Fruit fly (Drosophila melanogaster) whole organism, embryonic: ENCODE data around the gene Scamp.
A peak's percentile ranks its signal among the peaks of the same experiment; 100 is the strongest.

Experiments used
- CG10543 ChIP-seq: fragments of 200-800 bp; sonication (Bioruptor generic); optimal IDR thresholded peaks from 3 replicates; lab custom pipeline; 2017; ENCODE audit warnings: missing biosample characterization, mild to moderate bottlenecking, missing genetic modification characterization, moderate library complexity
- CG11247 ChIP-seq: fragments of 200-800 bp; sonication (Bioruptor generic); IDR thresholded peaks from 2 replicates; pipeline ENCODE4 v1.3.6; 2022; ENCODE audit warnings: missing biosample characterization, missing genetic modification characterization
- CG13123 ChIP-seq: fragments of 200-800 bp; sonication (Bioruptor generic); optimal IDR thresholded peaks from 2 replicates; lab custom pipeline; 2016; ENCODE audit warnings: missing biosample characterization, missing genetic modification characterization
- CG14710 ChIP-seq: fragments of 200-800 bp; sonication (Bioruptor generic); optimal IDR thresholded peaks from 3 replicates; lab custom pipeline; 2019; ENCODE audit warnings: missing biosample characterization, mild to moderate bottlenecking, missing genetic modification characterization, moderate library complexity
- CG14860 ChIP-seq: fragments of 200-800 bp; sonication (Bioruptor generic); IDR thresholded peaks from 3 replicates; pipeline ENCODE4 v1.3.6; 2022; ENCODE audit warnings: missing biosample characterization, missing genetic modification characterization; ENCODE audit not compliant: partially characterized antibody
- CG15269 ChIP-seq: fragments of 200-800 bp; sonication (Bioruptor generic); optimal IDR thresholded peaks from 2 replicates; lab custom pipeline; 2018; ENCODE audit warnings: missing biosample characterization, mild to moderate bottlenecking, missing genetic modification characterization, moderate library complexity
- CG15696 ChIP-seq: fragments of 200-800 bp; sonication (Bioruptor generic); optimal IDR thresholded peaks from 2 replicates; lab custom pipeline; 2019; ENCODE audit warnings: missing biosample characterization, mild to moderate bottlenecking, missing genetic modification characterization, moderate library complexity
- CG18476 ChIP-seq: fragments of 200-800 bp; sonication (Bioruptor generic); optimal IDR thresholded peaks from 2 replicates; lab custom pipeline; 2016; ENCODE audit warnings: missing biosample characterization, mild to moderate bottlenecking, missing genetic modification characterization
- CG18599 ChIP-seq: fragments of 200-800 bp; sonication (Bioruptor generic); optimal IDR thresholded peaks from 3 replicates; lab custom pipeline; 2017; ENCODE audit warnings: missing biosample characterization, missing genetic modification characterization, mild to moderate bottlenecking, moderate library complexity, missing genetic modification reagents
- CG3407 ChIP-seq: fragments of 200-800 bp; sonication (Bioruptor generic); optimal IDR thresholded peaks from 2 replicates; lab custom pipeline; 2018; ENCODE audit warnings: missing biosample characterization, mild to moderate bottlenecking, missing genetic modification characterization
- CG6813 ChIP-seq: fragments of 200-800 bp; sonication (Bioruptor generic); optimal IDR thresholded peaks from 2 replicates; lab custom pipeline; 2017; ENCODE audit warnings: missing biosample characterization, missing genetic modification characterization, mild to moderate bottlenecking, moderate library complexity, missing genetic modification reagents
- CG7357 ChIP-seq: fragments of 200-800 bp; sonication (Bioruptor generic); IDR thresholded peaks from 3 replicates; pipeline ENCODE4 v1.3.6; 2022; ENCODE audit warnings: missing biosample characterization, missing genetic modification characterization
- CG7963 ChIP-seq: fragments of 200-800 bp; sonication (Bioruptor generic); IDR thresholded peaks from 3 replicates; pipeline ENCODE4 v1.3.6; 2022; ENCODE audit warnings: missing biosample characterization, missing genetic modification characterization; ENCODE audit not compliant: partially characterized antibody
- CG8924 ChIP-seq: fragments of 200-800 bp; optimal IDR thresholded peaks from 3 replicates; lab custom pipeline; 2019; ENCODE audit warnings: missing biosample characterization, mild to moderate bottlenecking, missing genetic modification characterization, moderate library complexity
- Dad ChIP-seq: fragments of 200-800 bp; sonication (Bioruptor generic); optimal IDR thresholded peaks from 3 replicates; lab custom pipeline; 2016; ENCODE audit warnings: missing biosample characterization, missing genetic modification characterization
- Dp ChIP-seq: fragments of 200-800 bp; sonication (Bioruptor generic); optimal IDR thresholded peaks from 2 replicates; lab custom pipeline; 2018; ENCODE audit warnings: missing biosample characterization, mild to moderate bottlenecking, missing genetic modification characterization, moderate library complexity
- Ets97D ChIP-seq: fragments of 200-800 bp; sonication (Bioruptor generic); optimal IDR thresholded peaks from 3 replicates; lab custom pipeline; 2016; ENCODE audit warnings: missing biosample characterization, missing genetic modification characterization
- Fer1 ChIP-seq: fragments of 200-800 bp; sonication (Bioruptor generic); optimal IDR thresholded peaks from 2 replicates; lab custom pipeline; 2017; ENCODE audit warnings: missing biosample characterization, mild to moderate bottlenecking, missing genetic modification characterization
- Gsc ChIP-seq: fragments of 200-800 bp; sonication (Bioruptor generic); IDR thresholded peaks from 2 replicates; pipeline ENCODE4 v1.3.6; 2022; ENCODE audit warnings: missing biosample characterization, missing genetic modification characterization
- H2.0 ChIP-seq: fragments of 200-800 bp; sonication (Bioruptor generic); IDR thresholded peaks from 2 replicates; pipeline ENCODE4 v1.3.6; 2022; ENCODE audit warnings: missing biosample characterization, missing genetic modification characterization
- HLH4C ChIP-seq: fragments of 200-800 bp; sonication (Bioruptor generic); IDR thresholded peaks from 3 replicates; pipeline ENCODE4 v1.3.6; 2022; ENCODE audit warnings: missing biosample characterization, missing genetic modification characterization; ENCODE audit not compliant: partially characterized antibody
- MBD-R2 ChIP-seq: fragments of 200-800 bp; sonication (Bioruptor generic); IDR thresholded peaks from 2 replicates; pipeline ENCODE4 v1.3.6; 2022; ENCODE audit warnings: missing biosample characterization, missing genetic modification characterization
- Mes4 ChIP-seq: fragments of 200-800 bp; sonication (Bioruptor generic); optimal IDR thresholded peaks from 2 replicates; lab custom pipeline; 2016; ENCODE audit warnings: missing biosample characterization, missing genetic modification characterization
- Nf-YA ChIP-seq: fragments of 200-800 bp; sonication (Bioruptor generic); IDR thresholded peaks from 2 replicates; pipeline ENCODE4 v1.3.6; 2022; ENCODE audit warnings: missing biosample characterization, missing genetic modification characterization
- Nf-YC ChIP-seq: fragments of 200-800 bp; optimal IDR thresholded peaks from 3 replicates; lab custom pipeline; 2019; ENCODE audit warnings: missing biosample characterization, mild to moderate bottlenecking, missing genetic modification characterization, moderate library complexity
- Opbp ChIP-seq: fragments of 200-800 bp; sonication (Bioruptor generic); IDR thresholded peaks from 3 replicates; pipeline ENCODE4 v1.3.6; 2022; ENCODE audit warnings: missing biosample characterization, missing genetic modification characterization; ENCODE audit not compliant: partially characterized antibody
- Ptx1 ChIP-seq: fragments of 200-800 bp; sonication (Bioruptor generic); IDR thresholded peaks from 2 replicates; pipeline ENCODE4 v1.3.6; 2022; ENCODE audit warnings: missing biosample characterization, missing genetic modification characterization
- Rfx ChIP-seq: fragments of 200-800 bp; sonication (Bioruptor generic); IDR thresholded peaks from 2 replicates; pipeline ENCODE4 v1.3.6; 2022; ENCODE audit warnings: missing biosample characterization, missing genetic modification characterization
- br ChIP-seq: fragments of >200 bp; optimal IDR thresholded peaks from 2 replicates; lab custom pipeline; 2017
- cg ChIP-seq: fragments of 200-800 bp; sonication (Bioruptor generic); optimal IDR thresholded peaks from 3 replicates; lab custom pipeline; 2019; ENCODE audit warnings: missing biosample characterization, mild to moderate bottlenecking, missing genetic modification characterization, moderate library complexity
- chif ChIP-seq, 2 experiments: fragments of 200-800 bp; sonication (Bioruptor generic); optimal IDR thresholded peaks; 3 replicates each; lab custom pipeline; 2016; ENCODE audit warnings: missing biosample characterization in 2 of 2, missing genetic modification characterization in 2 of 2
- crol ChIP-seq: fragments of 200-800 bp; sonication (Bioruptor generic); IDR thresholded peaks from 2 replicates; pipeline ENCODE4 v1.3.6; 2022; ENCODE audit warnings: missing biosample characterization, missing genetic modification characterization
- dysf ChIP-seq: fragments of 200-800 bp; sonication (Bioruptor generic); IDR thresholded peaks from 3 replicates; pipeline ENCODE4 v1.3.6; 2022; ENCODE audit warnings: missing biosample characterization, missing genetic modification characterization
- gfzf ChIP-seq: fragments of 200-800 bp; sonication (Bioruptor generic); optimal IDR thresholded peaks from 2 replicates; lab custom pipeline; 2016; ENCODE audit warnings: missing biosample characterization, mild to moderate bottlenecking, missing genetic modification characterization, moderate library complexity
- hb ChIP-seq: fragments of 200-800 bp; sonication (Bioruptor generic); IDR thresholded peaks from 3 replicates; pipeline ENCODE4 v1.3.6; 2022; ENCODE audit warnings: missing biosample characterization, missing genetic modification characterization; ENCODE audit not compliant: partially characterized antibody
- ind ChIP-seq: fragments of 200-800 bp; sonication (Bioruptor generic); optimal IDR thresholded peaks from 3 replicates; lab custom pipeline; 2016; ENCODE audit warnings: missing biosample characterization, missing genetic modification characterization
- ken ChIP-seq: fragments of 200-800 bp; sonication (Bioruptor generic); IDR thresholded peaks from 3 replicates; pipeline ENCODE4 v1.3.6; 2022; ENCODE audit warnings: missing biosample characterization, missing genetic modification characterization
- knrl ChIP-seq: fragments of 200-800 bp; sonication (Bioruptor generic); IDR thresholded peaks from 3 replicates; pipeline ENCODE4 v1.3.6; 2022; ENCODE audit warnings: missing biosample characterization, missing genetic modification characterization; ENCODE audit not compliant: partially characterized antibody
- mld ChIP-seq: fragments of 200-800 bp; sonication (Bioruptor generic); IDR thresholded peaks from 3 replicates; pipeline ENCODE4 v1.3.6; 2022; ENCODE audit warnings: missing biosample characterization, missing genetic modification characterization; ENCODE audit not compliant: partially characterized antibody
- pho ChIP-seq: fragments of 200-800 bp; sonication (Bioruptor generic); optimal IDR thresholded peaks from 2 replicates; lab custom pipeline; 2016; ENCODE audit warnings: missing biosample characterization, missing genetic modification characterization
- phol ChIP-seq: fragments of 200-800 bp; sonication (Bioruptor generic); optimal IDR thresholded peaks from 3 replicates; lab custom pipeline; 2018; ENCODE audit warnings: missing biosample characterization, mild to moderate bottlenecking, missing genetic modification characterization, moderate library complexity
- ro ChIP-seq: fragments of 200-800 bp; sonication (Bioruptor generic); IDR thresholded peaks from 2 replicates; pipeline ENCODE4 v1.3.6; 2022; ENCODE audit warnings: missing biosample characterization, missing genetic modification characterization
- sc ChIP-seq, 3 experiments: fragments of >200 bp in 2 of 3; fragments of 200-800 bp in 1 of 3; sonication (Bioruptor generic) in 1 of 3; optimal IDR thresholded peaks; 2 replicates in 2 of 3; 3 replicates in 1 of 3; lab custom pipeline; 2017; ENCODE audit warnings: mild to moderate bottlenecking in 1 of 3, missing biosample characterization in 1 of 3, missing genetic modification characterization in 1 of 3, missing genetic modification reagents in 1 of 3
- sens ChIP-seq: fragments of 200-800 bp; sonication (Bioruptor generic); peaks from one replicate; lab custom pipeline; 2016; ENCODE audit warnings: missing biosample characterization, missing genetic modification characterization
- slou ChIP-seq: fragments of 200-800 bp; sonication (Bioruptor generic); optimal IDR thresholded peaks from 3 replicates; lab custom pipeline; 2016; ENCODE audit warnings: missing biosample characterization, missing genetic modification characterization
- stwl ChIP-seq: fragments of 200-800 bp; sonication (Bioruptor generic); optimal IDR thresholded peaks from 3 replicates; lab custom pipeline; 2018; ENCODE audit warnings: missing biosample characterization, mild to moderate bottlenecking, missing genetic modification characterization, moderate library complexity
- unc-4 ChIP-seq: fragments of 200-800 bp; sonication (Bioruptor generic); IDR thresholded peaks from 2 replicates; pipeline ENCODE4 v1.3.6; 2022; ENCODE audit warnings: missing biosample characterization, missing genetic modification characterization; ENCODE audit not compliant: partially characterized antibody
- vnd ChIP-seq: fragments of 200-800 bp; sonication (Bioruptor generic); IDR thresholded peaks from 3 replicates; pipeline ENCODE4 v1.3.6; 2022; ENCODE audit warnings: missing biosample characterization, missing genetic modification characterization; ENCODE audit not compliant: partially characterized antibody
- yki ChIP-seq: fragments of >200 bp; optimal IDR thresholded peaks from 3 replicates; lab custom pipeline; 2018
- zf30C ChIP-seq: fragments of 200-800 bp; sonication (Bioruptor generic); optimal IDR thresholded peaks from 3 replicates; lab custom pipeline; 2018; ENCODE audit warnings: missing biosample characterization, mild to moderate bottlenecking, missing genetic modification characterization

The Scamp gene

dm6 chrX:15482236-15482660 lies 32.6 kb upstream of the Scamp start, which contains the start of gene CG6340 (continued):
- TF ChIP-seq unc-4 (GFP tag; lab: Robert Waterston, UW) (peak; percentile 66), Nf-YA (no peak), Mes4 (GFP tag; lab: Kevin White, UChicago) (no peak), CG7963 (GFP tag; lab: Robert Waterston, UW) (0 out of 3 replicates have a peak, but pooled peaks have one; percentile 41), Ets97D (GFP tag; lab: Kevin White, UChicago) (peak; percentile 60), yki (lab: Kevin White, UChicago) (no peak), sc (optimal IDR thresholded peaks at IDR 0.05; lab: Kevin White, UChicago) (no peak), sc (GFP tag; optimal IDR thresholded peaks at IDR 0.05; lab: Kevin White, UChicago) (no peak), CG14710 (tag; lab: Kevin White, UChicago) (peak; percentile 29), chif (GFP tag; optimal IDR thresholded peaks at IDR 0.05; lab: Kevin White, UChicago) (no peak), Fer1 (GFP tag; lab: Kevin White, UChicago) (no peak), CG8924 (tag; lab: Kevin White, UChicago) (no peak), CG7357 (no peak), slou (GFP tag; lab: Kevin White, UChicago) (no peak), H2.0 (GFP tag; lab: Robert Waterston, UW) (no peak), stwl (tag; lab: Kevin White, UChicago) (peak; percentile 36), pho (GFP tag; lab: Kevin White, UChicago) (no peak), CG11247 (no peak), vnd (peak; percentile 65), Rfx (GFP tag; lab: Robert Waterston, UW) (peak; percentile 14; the same call in 1 of the 2 replicates), CG3407 (GFP tag; lab: Kevin White, UChicago) (no peak), MBD-R2 (GFP tag; lab: Robert Waterston, UW) (0 out of 2 replicates have a peak, but pooled peaks have one; percentile 27), br (lab: Kevin White, UChicago) (no peak), cg (GFP tag; lab: Kevin White, UChicago) (peak; percentile 67), hb (GFP tag; lab: Robert Waterston, UW) (peak; percentile 59; the same call in 1 of the 3 replicates), phol (tag; lab: Kevin White, UChicago) (peak; percentile 16), HLH4C (GFP tag; lab: Robert Waterston, UW) (peak; percentile 70), Ptx1 (no peak), Dp (GFP tag; lab: Kevin White, UChicago) (peak; percentile 72), crol (GFP tag; lab: Robert Waterston, UW) (no peak), dysf (GFP tag; lab: Robert Waterston, UW) (no peak), Gsc (GFP tag; lab: Robert Waterston, UW) (no peak), zf30C (no peak), ind (GFP tag; lab: Kevin White, UChicago) (no peak), Dad (GFP tag; lab: Kevin White, UChicago) (no peak), Opbp (peak; percentile 82; the same call in 2 of the 3 replicates), sens (GFP tag; lab: Kevin White, UChicago) (peak; percentile 65), CG14860 (GFP tag; lab: Robert Waterston, UW) (0 out of 3 replicates have a peak, but pooled peaks have one; percentile 53), mld (no peak), CG18476 (no peak), Nf-YC (tag; lab: Kevin White, UChicago) (no peak), CG10543 (GFP tag; lab: Kevin White, UChicago) (no peak), ken (GFP tag; lab: Robert Waterston, UW) (no peak), CG15696 (tag; lab: Kevin White, UChicago) (no peak), knrl (peak; percentile 78), gfzf (GFP tag; lab: Kevin White, UChicago) (peak; percentile 63), CG6813 (GFP tag; lab: Kevin White, UChicago) (no peak), CG15269 (tag; lab: Kevin White, UChicago) (no peak), ro (no peak), CG18599 (GFP tag; lab: Kevin White, UChicago) (no peak), CG13123 (GFP tag; lab: Kevin White, UChicago) (no peak)
